Worm (Caenorhabditis elegans): Measurements from ENCODE around the gene str-13.

Gene str-13

DNA sequence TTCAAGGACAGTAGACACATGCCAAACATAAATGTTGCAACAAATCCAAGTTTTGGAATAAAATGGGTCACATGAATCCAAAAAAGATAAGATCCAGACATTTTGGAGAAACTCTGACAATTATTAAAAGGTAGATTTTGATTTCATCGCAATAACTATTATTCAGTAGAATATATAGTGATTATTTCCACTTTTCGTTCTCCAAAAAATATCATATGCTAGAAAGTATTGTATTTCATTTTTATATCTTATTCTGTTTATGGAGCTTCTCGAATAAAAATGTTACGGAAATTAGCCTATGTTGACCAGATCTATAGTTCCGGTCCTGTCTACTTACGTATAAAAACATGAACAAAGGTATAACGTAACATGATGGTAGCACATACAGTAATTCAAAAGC, at the start of gene str-13:
TSS of gene str-13 (minus strand) at position 101 of the 400 bp plus-strand sequence.
- TF ChIP-seq mbf-1 (tag; optimal IDR thresholded peaks at IDR 0.05) (no peak), egl-27 (tag; optimal IDR thresholded peaks at IDR 0.05) (no peak), alr-1 (tag; optimal IDR thresholded peaks at IDR 0.05) (no peak), lin-11 (tag; optimal IDR thresholded peaks at IDR 0.05) (no peak), crh-2 (tag; optimal IDR thresholded peaks at IDR 0.05) (no peak), blmp-1 (tag; optimal IDR thresholded peaks at IDR 0.05; ENCODE audit: insufficient read depth) (no peak), gmeb-1 (tag; optimal IDR thresholded peaks at IDR 0.05) (no peak), R02D3.7 (tag; optimal IDR thresholded peaks at IDR 0.05) (no peak), unc-55 (GFP tag; optimal IDR thresholded peaks at IDR 0.05) (no peak), fos-1 (tag; optimal IDR thresholded peaks at IDR 0.05) (no peak), aly-2 (tag; optimal IDR thresholded peaks at IDR 0.05) (no peak), nhr-77 (tag; optimal IDR thresholded peaks at IDR 0.05) (no peak), elt-1 (tag; optimal IDR thresholded peaks at IDR 0.05) (no peak), nhr-6 (tag; optimal IDR thresholded peaks at IDR 0.05) (no peak), ceh-82 (tag; optimal IDR thresholded peaks at IDR 0.05) (no peak), lin-13 (GFP tag; optimal IDR thresholded peaks at IDR 0.05) (no peak)

DNA sequence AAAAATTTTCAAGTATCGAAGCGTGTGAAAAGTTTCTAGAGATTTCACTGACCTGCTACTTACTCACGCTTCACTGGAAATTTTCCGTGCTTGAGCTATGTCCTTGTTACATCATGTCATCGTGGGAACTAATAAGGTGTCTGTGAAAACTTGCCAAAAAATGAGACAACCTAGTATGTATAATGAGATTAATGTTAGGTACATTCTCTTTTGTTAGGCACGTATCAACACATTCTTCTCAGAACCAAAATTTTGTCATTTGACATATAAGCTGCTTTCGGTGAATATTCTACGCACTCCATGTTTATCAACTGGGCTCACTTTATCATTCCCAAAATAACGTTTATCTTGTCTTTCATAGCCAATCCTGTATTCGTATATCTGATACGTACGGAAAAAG, 47.0 kb upstream of the str-13 start, which contains the start of gene srj-18:
TSS of gene srj-18 (plus strand) at position 301 of the 400 bp plus-strand sequence.
- TF ChIP-seq nhr-6 (tag; optimal IDR thresholded peaks at IDR 0.05): no peak

ce11 chrV:2771560-2771959, 44.6 kb upstream of the str-13 start, which contains the start of gene srh-56:
Gene srh-56 (plus strand): TSS chrV:2771860.
- no peak for TF ChIP-seq mab-5 (tag; optimal IDR thresholded peaks at IDR 0.05)
- TF ChIP-seq ztf-11 (tag; optimal IDR thresholded peaks at IDR 0.05): no peak
- TF ChIP-seq lsy-2 (tag; optimal IDR thresholded peaks at IDR 0.05): no peak
- TF ChIP-seq nhr-237 (tag; optimal IDR thresholded peaks at IDR 0.05): no peak
- no peak for TF ChIP-seq ceh-82 (tag; optimal IDR thresholded peaks at IDR 0.05)
- no peak for TF ChIP-seq blmp-1 (tag; optimal IDR thresholded peaks at IDR 0.05; ENCODE audit: insufficient read depth)
- TF ChIP-seq snpc-4 (tag; optimal IDR thresholded peaks at IDR 0.05): no peak
- no peak for TF ChIP-seq ZK546.5 (tag; optimal IDR thresholded peaks at IDR 0.05)
- TF ChIP-seq elt-1 (tag; optimal IDR thresholded peaks at IDR 0.05): no peak
- no peak for TF ChIP-seq mdl-1 (tag; optimal IDR thresholded peaks at IDR 0.05)
- TF ChIP-seq sma-9 (GFP tag; optimal IDR thresholded peaks at IDR 0.05): no peak
- TF ChIP-seq sma-9 (tag; optimal IDR thresholded peaks at IDR 0.05): no peak
- no peak for TF ChIP-seq ceh-16 (tag; optimal IDR thresholded peaks at IDR 0.05)
- no peak for TF ChIP-seq fos-1 (tag; optimal IDR thresholded peaks at IDR 0.05)
- TF ChIP-seq Y55F3AM.14 (GFP tag; optimal IDR thresholded peaks at IDR 0.05): no peak
- TF ChIP-seq nhr-10 (tag; optimal IDR thresholded peaks at IDR 0.05): no peak
- TF ChIP-seq aly-2 (tag; optimal IDR thresholded peaks at IDR 0.05): no peak
- TF ChIP-seq unc-62 (GFP tag; optimal IDR thresholded peaks at IDR 0.05): no peak
- TF ChIP-seq peb-1 (tag; optimal IDR thresholded peaks at IDR 0.05): no peak

DNA sequence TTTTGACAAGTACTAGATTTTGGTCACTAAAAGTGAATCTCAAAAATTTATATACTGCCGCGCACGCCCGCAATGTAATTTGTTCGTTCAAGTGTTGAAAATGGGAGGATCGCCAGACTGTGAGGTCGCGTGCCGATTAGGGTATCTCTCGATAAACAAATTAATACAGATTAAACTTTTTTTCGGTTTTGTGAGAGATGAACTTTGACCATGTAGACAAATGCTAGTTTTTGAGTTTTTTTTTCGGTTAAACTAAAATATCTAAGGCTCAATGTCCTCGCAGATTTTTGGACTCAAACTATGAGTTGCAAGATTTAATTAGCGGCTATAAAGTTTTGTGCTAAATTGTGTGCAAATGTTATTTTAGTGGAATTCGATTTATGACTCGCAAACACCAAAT, 42.8 kb upstream of the str-13 start, which contains the start of gene dhs-15:
TSS of gene dhs-15 (minus strand) at position 101 of the 400 bp plus-strand sequence.
- no peak for TF ChIP-seq elt-3 (tag; optimal IDR thresholded peaks at IDR 0.05)
- no peak for TF ChIP-seq nhr-25 (tag; optimal IDR thresholded peaks at IDR 0.05)
- no peak for TF ChIP-seq nhr-23 (tag; optimal IDR thresholded peaks at IDR 0.05)
- TF ChIP-seq ama-1 (optimal IDR thresholded peaks at IDR 0.05): no peak
- no peak for TF ChIP-seq F13H6.1 (tag; optimal IDR thresholded peaks at IDR 0.05)
- no peak for TF ChIP-seq mdl-1 (tag; optimal IDR thresholded peaks at IDR 0.05)
- no peak for TF ChIP-seq nhr-6 (tag; optimal IDR thresholded peaks at IDR 0.05)
- TF ChIP-seq R02D3.7 (tag; optimal IDR thresholded peaks at IDR 0.05): no peak
- TF ChIP-seq nhr-237 (tag; optimal IDR thresholded peaks at IDR 0.05): no peak
- TF ChIP-seq sem-4 (tag; optimal IDR thresholded peaks at IDR 0.05): no peak
- TF ChIP-seq nhr-129 (tag; optimal IDR thresholded peaks at IDR 0.05): no peak
- TF ChIP-seq lin-39 (tag; optimal IDR thresholded peaks at IDR 0.05): no peak
- no peak for TF ChIP-seq nhr-10 (tag; optimal IDR thresholded peaks at IDR 0.05)
- no peak for TF ChIP-seq C34F6.9 (tag; optimal IDR thresholded peaks at IDR 0.05)
- TF ChIP-seq mbf-1 (tag; optimal IDR thresholded peaks at IDR 0.05): no peak

Data from whole organism, L2 larva.